Worm (Caenorhabditis elegans): ENCODE results near the gene Y116F11A.1.
"Not testable (repeated sequence)": the region's sequence is repeated elsewhere in the genome, so short reads cannot be mapped to it uniquely, and the experiment has no call there.

The Y116F11A.1 gene

ce11 chrV:19711646-19712045, 18.7 kb upstream of the Y116F11A.1 start, which contains the start of gene Y43F8C.23:
Gene Y43F8C.23 (minus strand): TSS chrV:19711746.
- not testable (repeated sequence) for TF ChIP-seq nhr-76, zag-1, ceh-28 (tag; optimal IDR thresholded peaks at IDR 0.05)

- TF ChIP-seq skn-1 (tag; optimal IDR thresholded peaks at IDR 0.05) (no peak), nhr-67 (tag; optimal IDR thresholded peaks at IDR 0.05) (no peak), fkh-2 (tag; optimal IDR thresholded peaks at IDR 0.05) (no peak), elt-3 (tag; optimal IDR thresholded peaks at IDR 0.05) (no peak), nhr-237 (tag; optimal IDR thresholded peaks at IDR 0.05) (no peak), nfya-1 (tag; optimal IDR thresholded peaks at IDR 0.05; ENCODE audit: insufficient read depth) (no peak), unc-62 (GFP tag; optimal IDR thresholded peaks at IDR 0.05) (no peak), lin-15B (tag; optimal IDR thresholded peaks at IDR 0.05) (no peak), mml-1 (tag; optimal IDR thresholded peaks at IDR 0.05) (no peak)
Observed at ce11 chrV:19715419-19715818, 15.0 kb upstream of the Y116F11A.1 start, which contains the start of gene Y43F8C.16. Gene Y43F8C.16 (minus strand): TSS chrV:19715519.

DNA sequence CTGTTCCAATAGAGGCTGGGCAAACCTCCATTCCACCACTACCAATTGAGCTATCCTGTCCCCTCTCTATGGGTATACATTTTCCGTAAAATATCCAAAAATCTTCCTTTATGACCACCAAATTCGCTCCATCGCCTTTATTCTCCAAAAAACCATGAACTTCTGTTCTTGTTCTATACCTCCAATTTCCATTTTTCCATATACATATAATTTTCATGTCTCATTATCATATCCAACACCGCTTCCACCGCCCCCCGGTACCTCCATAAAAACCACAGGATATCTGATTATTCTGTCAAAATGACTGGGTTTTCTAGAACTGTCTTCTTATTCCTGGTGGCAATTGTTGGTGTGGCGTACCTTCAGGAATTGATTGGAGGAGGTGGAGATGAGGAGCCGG, 14.5 kb upstream of the Y116F11A.1 start, which contains the start of gene Y43F8C.17:
Gene Y43F8C.17, plus strand, starts transcription at position 301 of the 400 bp plus-strand sequence.
- TF ChIP-seq fkh-10 (GFP tag; optimal IDR thresholded peaks at IDR 0.05), result no peak
- no peak for TF ChIP-seq nhr-76 (tag; optimal IDR thresholded peaks at IDR 0.05)
- TF ChIP-seq elt-2 (tag; optimal IDR thresholded peaks at IDR 0.05), result no peak
- no peak for TF ChIP-seq fos-1 (tag; optimal IDR thresholded peaks at IDR 0.05)
- TF ChIP-seq unc-39 (tag; optimal IDR thresholded peaks at IDR 0.05), result no peak
- no peak for TF ChIP-seq nhr-237 (tag; optimal IDR thresholded peaks at IDR 0.05)
- no peak for TF ChIP-seq nhr-77 (tag; optimal IDR thresholded peaks at IDR 0.05)
- TF ChIP-seq elt-3 (tag; optimal IDR thresholded peaks at IDR 0.05), result no peak
- no peak for TF ChIP-seq ceh-28 (tag; optimal IDR thresholded peaks at IDR 0.05)

ce11 chrV:19717933-19718332, 12.4 kb upstream of the Y116F11A.1 start:
- TF ChIP-seq fos-1 (tag; optimal IDR thresholded peaks at IDR 0.05), result no peak

DNA sequence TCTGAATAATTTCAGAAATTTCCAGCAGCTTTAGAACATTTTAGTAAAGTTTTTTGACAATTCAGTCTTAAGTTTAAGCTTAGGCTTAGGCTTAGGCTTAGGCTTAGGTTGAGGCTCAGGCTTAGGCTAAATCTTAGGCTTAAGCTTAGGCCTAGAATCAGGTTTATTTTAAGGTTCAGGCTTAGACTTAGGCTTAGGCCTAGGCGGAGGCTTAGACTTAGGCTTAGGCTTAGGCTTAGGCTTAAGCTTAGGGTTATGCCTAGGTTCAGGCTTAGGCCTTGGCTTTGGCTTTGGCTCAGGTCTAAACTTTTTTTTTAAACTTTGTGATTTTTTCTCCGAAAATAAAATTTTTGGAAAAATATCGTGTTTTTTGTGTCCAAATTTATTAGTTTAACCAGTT, 11.7 kb upstream of the Y116F11A.1 start:
- TF ChIP-seq skn-1 (tag; optimal IDR thresholded peaks at IDR 0.05) (no peak), mdl-1 (tag; optimal IDR thresholded peaks at IDR 0.05) (no peak), nhr-237 (tag; optimal IDR thresholded peaks at IDR 0.05) (no peak), daf-12 (tag; optimal IDR thresholded peaks at IDR 0.05) (no peak), lin-39 (tag; optimal IDR thresholded peaks at IDR 0.05) (no peak), nfya-1 (tag; optimal IDR thresholded peaks at IDR 0.05; ENCODE audit: insufficient read depth) (no peak), fkh-2 (tag; optimal IDR thresholded peaks at IDR 0.05) (no peak), ceh-82 (tag; optimal IDR thresholded peaks at IDR 0.05) (no peak), ztf-4 (tag; optimal IDR thresholded peaks at IDR 0.05) (no peak), ceh-16 (tag; optimal IDR thresholded peaks at IDR 0.05) (no peak), hmg-11 (tag; optimal IDR thresholded peaks at IDR 0.05) (no peak), elt-1 (tag; optimal IDR thresholded peaks at IDR 0.05) (no peak), nhr-23 (tag; optimal IDR thresholded peaks at IDR 0.05) (no peak), mml-1 (tag; optimal IDR thresholded peaks at IDR 0.05) (no peak), nhr-77 (tag; optimal IDR thresholded peaks at IDR 0.05) (no peak), unc-62 (GFP tag; optimal IDR thresholded peaks at IDR 0.05) (no peak), lsy-12 (tag; optimal IDR thresholded peaks at IDR 0.05) (no peak), ztf-11 (tag; optimal IDR thresholded peaks at IDR 0.05) (no peak), elt-2 (tag; optimal IDR thresholded peaks at IDR 0.05) (no peak)

ce11 chrV:19719253-19719652, 11.1 kb upstream of the Y116F11A.1 start, which contains the start of gene Y116F11A.6:
Gene Y116F11A.6 (plus strand): TSS chrV:19719553.
- TF ChIP-seq skn-1 (tag; optimal IDR thresholded peaks at IDR 0.05), result no peak
- TF ChIP-seq egl-5 (tag; optimal IDR thresholded peaks at IDR 0.05), result no peak
- no peak for TF ChIP-seq jun-1 (tag; optimal IDR thresholded peaks at IDR 0.05)
- TF ChIP-seq elt-2 (tag; optimal IDR thresholded peaks at IDR 0.05), result no peak
- no peak for TF ChIP-seq ama-1 (optimal IDR thresholded peaks at IDR 0.05)
- no peak for TF ChIP-seq lin-39 (tag; optimal IDR thresholded peaks at IDR 0.05)
- TF ChIP-seq pha-4 (tag; optimal IDR thresholded peaks at IDR 0.05), result no peak
- TF ChIP-seq elt-1 (tag; optimal IDR thresholded peaks at IDR 0.05), result no peak
- TF ChIP-seq mdl-1 (tag; optimal IDR thresholded peaks at IDR 0.05), result no peak
- no peak for TF ChIP-seq unc-62 (GFP tag; optimal IDR thresholded peaks at IDR 0.05)
- TF ChIP-seq ZK546.5 (tag; optimal IDR thresholded peaks at IDR 0.05), result no peak
- no peak for TF ChIP-seq ceh-82 (tag; optimal IDR thresholded peaks at IDR 0.05)
- TF ChIP-seq aly-2 (tag; optimal IDR thresholded peaks at IDR 0.05), result no peak
- TF ChIP-seq fkh-2 (tag; optimal IDR thresholded peaks at IDR 0.05), result no peak
- TF ChIP-seq fos-1 (tag; optimal IDR thresholded peaks at IDR 0.05), result no peak
- TF ChIP-seq lin-15B (tag; optimal IDR thresholded peaks at IDR 0.05), result no peak
- no peak for TF ChIP-seq nhr-12 (tag; optimal IDR thresholded peaks at IDR 0.05)
- TF ChIP-seq pqm-1 (tag; optimal IDR thresholded peaks at IDR 0.05), result no peak
- TF ChIP-seq fkh-10 (GFP tag; optimal IDR thresholded peaks at IDR 0.05), result no peak
- TF ChIP-seq nhr-11 (tag; optimal IDR thresholded peaks at IDR 0.05), result no peak
